Fruit fly (Drosophila melanogaster) whole organism, embryonic: ENCODE data around the gene CG15528.

Experiments
- Atf6 ChIP-seq: fragments of 200-800 bp; sonication (Bioruptor generic); IDR thresholded peaks from 2 replicates; pipeline ENCODE4 v1.3.6; 2022; ENCODE audit warnings: missing biosample characterization, missing genetic modification characterization
- CG1024 ChIP-seq: fragments of 200-800 bp; sonication (Bioruptor generic); IDR thresholded peaks from 2 replicates; pipeline ENCODE4 v1.3.6; 2022; ENCODE audit warnings: missing biosample characterization, missing genetic modification characterization
- CG10267 ChIP-seq: fragments of 200-800 bp; sonication (Bioruptor generic); optimal IDR thresholded peaks from 2 replicates; lab custom pipeline; 2018; ENCODE audit warnings: missing biosample characterization, mild to moderate bottlenecking, missing genetic modification characterization, moderate library complexity
- CG10274 ChIP-seq: fragments of 200-800 bp; sonication (Bioruptor generic); optimal IDR thresholded peaks from 3 replicates; lab custom pipeline; 2017; ENCODE audit warnings: missing biosample characterization, mild to moderate bottlenecking, missing genetic modification characterization
- CG11456 ChIP-seq: fragments of 200-800 bp; sonication (Bioruptor generic); IDR thresholded peaks from 3 replicates; pipeline ENCODE4 v1.3.6; 2022; ENCODE audit warnings: missing biosample characterization, missing genetic modification characterization
- CG12104 ChIP-seq: fragments of 200-800 bp; sonication (Bioruptor generic); optimal IDR thresholded peaks from 3 replicates; lab custom pipeline; 2016; ENCODE audit warnings: missing biosample characterization, missing genetic modification characterization
- CG12942 ChIP-seq: fragments of 200-800 bp; sonication (Bioruptor generic); optimal IDR thresholded peaks from 3 replicates; lab custom pipeline; 2016; ENCODE audit warnings: missing biosample characterization, missing genetic modification characterization
- CG14710 ChIP-seq: fragments of 200-800 bp; sonication (Bioruptor generic); optimal IDR thresholded peaks from 3 replicates; lab custom pipeline; 2019; ENCODE audit warnings: missing biosample characterization, mild to moderate bottlenecking, missing genetic modification characterization, moderate library complexity
- CG14860 ChIP-seq: fragments of 200-800 bp; sonication (Bioruptor generic); IDR thresholded peaks from 3 replicates; pipeline ENCODE4 v1.3.6; 2022; ENCODE audit warnings: missing biosample characterization, missing genetic modification characterization; ENCODE audit not compliant: partially characterized antibody
- CG15269 ChIP-seq: fragments of 200-800 bp; sonication (Bioruptor generic); optimal IDR thresholded peaks from 2 replicates; lab custom pipeline; 2018; ENCODE audit warnings: missing biosample characterization, mild to moderate bottlenecking, missing genetic modification characterization, moderate library complexity
- CG17829 ChIP-seq: fragments of 200-800 bp; optimal IDR thresholded peaks from 2 replicates; lab custom pipeline; 2019; ENCODE audit warnings: missing biosample characterization, mild to moderate bottlenecking, missing genetic modification characterization, moderate library complexity
- CG17912 ChIP-seq: fragments of 200-800 bp; sonication (Bioruptor generic); optimal IDR thresholded peaks from 2 replicates; lab custom pipeline; 2018; ENCODE audit warnings: missing biosample characterization, mild to moderate bottlenecking, missing genetic modification characterization
- CG2120 ChIP-seq: fragments of 200-800 bp; sonication (Bioruptor generic); optimal IDR thresholded peaks from 3 replicates; lab custom pipeline; 2016; ENCODE audit warnings: missing biosample characterization, missing genetic modification characterization
- CG30403 ChIP-seq: fragments of 200-800 bp; sonication (Bioruptor generic); optimal IDR thresholded peaks from 3 replicates; lab custom pipeline; 2016; ENCODE audit warnings: missing biosample characterization, missing genetic modification characterization
- CG31441 ChIP-seq: fragments of 200-800 bp; sonication (Bioruptor generic); IDR thresholded peaks from 2 replicates; pipeline ENCODE4 v1.3.6; 2022; ENCODE audit warnings: missing biosample characterization, missing genetic modification characterization
- CG32772 ChIP-seq: fragments of 200-800 bp; sonication (Bioruptor generic); IDR thresholded peaks from 2 replicates; pipeline ENCODE4 v1.3.6; 2022; ENCODE audit warnings: missing biosample characterization, missing genetic modification characterization
- CG34224 ChIP-seq: fragments of 200-800 bp; sonication (Bioruptor generic); IDR thresholded peaks from 3 replicates; pipeline ENCODE4 v1.3.6; 2022; ENCODE audit warnings: missing biosample characterization, missing genetic modification characterization; ENCODE audit not compliant: partially characterized antibody
- CG34376 ChIP-seq: fragments of 200-800 bp; sonication (Bioruptor generic); optimal IDR thresholded peaks from 2 replicates; lab custom pipeline; 2018; ENCODE audit warnings: missing biosample characterization, mild to moderate bottlenecking, missing genetic modification characterization
- CG3995 ChIP-seq: fragments of 200-800 bp; sonication (Bioruptor generic); optimal IDR thresholded peaks from 3 replicates; lab custom pipeline; 2016; ENCODE audit warnings: missing biosample characterization, missing genetic modification characterization
- CG42726 ChIP-seq: fragments of 200-800 bp; sonication (Bioruptor generic); IDR thresholded peaks from 2 replicates; pipeline ENCODE4 v1.3.6; 2022; ENCODE audit warnings: missing biosample characterization, missing genetic modification characterization; ENCODE audit not compliant: partially characterized antibody
- CG4282 ChIP-seq: fragments of 200-800 bp; sonication (Bioruptor generic); optimal IDR thresholded peaks from 2 replicates; lab custom pipeline; 2016; ENCODE audit warnings: missing biosample characterization, missing genetic modification characterization
- CG5953 ChIP-seq: fragments of 200-800 bp; sonication (Bioruptor generic); IDR thresholded peaks from 2 replicates; pipeline ENCODE4 v1.3.6; 2022; ENCODE audit warnings: missing biosample characterization, missing genetic modification characterization
- CG7987 ChIP-seq: fragments of 200-800 bp; sonication (Bioruptor generic); optimal IDR thresholded peaks from 2 replicates; lab custom pipeline; 2018; ENCODE audit warnings: missing biosample characterization, mild to moderate bottlenecking, missing genetic modification characterization, moderate library complexity
- CkIIα-i1 ChIP-seq: fragments of 200-800 bp; sonication (Bioruptor generic); IDR thresholded peaks from 2 replicates; pipeline ENCODE4 v1.3.6; 2022; ENCODE audit warnings: missing biosample characterization, missing genetic modification characterization
- Deaf1 ChIP-seq: fragments of 200-800 bp; optimal IDR thresholded peaks from 3 replicates; lab custom pipeline; 2019; ENCODE audit warnings: missing biosample characterization, mild to moderate bottlenecking, missing genetic modification characterization, moderate library complexity
- Doc3 ChIP-seq: fragments of 200-800 bp; sonication (Bioruptor generic); IDR thresholded peaks from 3 replicates; pipeline ENCODE4 v1.3.6; 2022; ENCODE audit warnings: missing biosample characterization, missing genetic modification characterization; ENCODE audit not compliant: partially characterized antibody
- Drgx ChIP-seq: fragments of 200-800 bp; sonication (Bioruptor generic); IDR thresholded peaks from 2 replicates; pipeline ENCODE4 v1.3.6; 2022; ENCODE audit warnings: missing biosample characterization, missing genetic modification characterization
- HLHmδ ChIP-seq: fragments of 200-800 bp; sonication (Bioruptor generic); optimal IDR thresholded peaks from 2 replicates; lab custom pipeline; 2018; ENCODE audit warnings: missing biosample characterization, mild to moderate bottlenecking, missing genetic modification characterization, moderate library complexity
- HmgZ ChIP-seq: fragments of 200-800 bp; sonication (Bioruptor generic); optimal IDR thresholded peaks from 2 replicates; lab custom pipeline; 2018; ENCODE audit warnings: missing biosample characterization, mild to moderate bottlenecking, missing genetic modification characterization
- Kr ChIP-seq: fragments of 200-800 bp; sonication (Bioruptor generic); optimal IDR thresholded peaks from 2 replicates; lab custom pipeline; 2017; ENCODE audit warnings: missing biosample characterization, mild to moderate bottlenecking, missing genetic modification characterization
- NFAT ChIP-seq: fragments of 200-800 bp; sonication (Bioruptor generic); IDR thresholded peaks from 2 replicates; pipeline ENCODE4 v1.3.6; 2022; ENCODE audit warnings: missing biosample characterization, missing genetic modification characterization
- Sox100B ChIP-seq: fragments of 200-800 bp; sonication (Bioruptor generic); optimal IDR thresholded peaks from 3 replicates; lab custom pipeline; 2018; ENCODE audit warnings: missing biosample characterization, mild to moderate bottlenecking, missing genetic modification characterization
- Ssrp ChIP-seq: fragments of 200-800 bp; sonication (Bioruptor generic); optimal IDR thresholded peaks from 2 replicates; lab custom pipeline; 2018; ENCODE audit warnings: missing biosample characterization, mild to moderate bottlenecking, missing genetic modification characterization, moderate library complexity
- bab2 ChIP-seq: fragments of 200-800 bp; sonication (Bioruptor generic); optimal IDR thresholded peaks from 2 replicates; lab custom pipeline; 2016; ENCODE audit warnings: missing biosample characterization, missing genetic modification characterization
- bbx ChIP-seq: fragments of 200-800 bp; sonication (Bioruptor generic); IDR thresholded peaks from 2 replicates; pipeline ENCODE4 v1.3.6; 2022; ENCODE audit warnings: missing biosample characterization, missing genetic modification characterization; ENCODE audit not compliant: partially characterized antibody
- ci ChIP-seq: fragments of 200-800 bp; sonication (Bioruptor generic); IDR thresholded peaks from 3 replicates; pipeline ENCODE4 v1.3.6; 2022; ENCODE audit warnings: missing biosample characterization, missing genetic modification characterization
- dysf ChIP-seq: fragments of 200-800 bp; sonication (Bioruptor generic); IDR thresholded peaks from 3 replicates; pipeline ENCODE4 v1.3.6; 2022; ENCODE audit warnings: missing biosample characterization, missing genetic modification characterization
- fd102C ChIP-seq: fragments of 200-800 bp; sonication (Bioruptor generic); optimal IDR thresholded peaks from 2 replicates; lab custom pipeline; 2018; ENCODE audit warnings: missing biosample characterization, mild to moderate bottlenecking, missing genetic modification characterization, moderate library complexity
- ken ChIP-seq: fragments of 200-800 bp; sonication (Bioruptor generic); IDR thresholded peaks from 3 replicates; pipeline ENCODE4 v1.3.6; 2022; ENCODE audit warnings: missing biosample characterization, missing genetic modification characterization
- lbe ChIP-seq: fragments of 200-800 bp; sonication (Bioruptor generic); optimal IDR thresholded peaks from 2 replicates; lab custom pipeline; 2016; ENCODE audit warnings: missing biosample characterization, mild to moderate bottlenecking, missing genetic modification characterization
- lilli ChIP-seq: fragments of 200-800 bp; sonication (Bioruptor generic); optimal IDR thresholded peaks from 3 replicates; lab custom pipeline; 2016; ENCODE audit warnings: missing biosample characterization, missing genetic modification characterization
- maf-S ChIP-seq: fragments of 200-800 bp; sonication (Bioruptor generic); optimal IDR thresholded peaks from 2 replicates; lab custom pipeline; 2016; ENCODE audit warnings: missing biosample characterization, missing genetic modification characterization
- prd ChIP-seq, 3 experiments: fragments of >200 bp in 2 of 3; fragments of 200-800 bp in 1 of 3; sonication (Bioruptor generic) in 1 of 3; optimal IDR thresholded peaks in 2 of 3; IDR thresholded peaks in 1 of 3; 2 replicates in 2 of 3; 3 replicates in 1 of 3; pipeline versions ENCODE4 v1.3.6 to Lab custom; 2017 to 2022; ENCODE audit warnings: missing biosample characterization in 1 of 3, missing genetic modification characterization in 1 of 3
- row ChIP-seq: fragments of 200-800 bp; sonication (Bioruptor generic); IDR thresholded peaks from 3 replicates; pipeline ENCODE4 v1.3.6; 2022; ENCODE audit warnings: missing biosample characterization, missing genetic modification characterization
- stwl ChIP-seq: fragments of 200-800 bp; sonication (Bioruptor generic); optimal IDR thresholded peaks from 3 replicates; lab custom pipeline; 2018; ENCODE audit warnings: missing biosample characterization, mild to moderate bottlenecking, missing genetic modification characterization, moderate library complexity
- trem ChIP-seq: fragments of 200-800 bp; optimal IDR thresholded peaks from 3 replicates; lab custom pipeline; 2019; ENCODE audit warnings: missing biosample characterization, mild to moderate bottlenecking, missing genetic modification characterization, moderate library complexity
- zfh2 ChIP-seq: fragments of 200-800 bp; sonication (Bioruptor generic); optimal IDR thresholded peaks from 2 replicates; lab custom pipeline; 2016; ENCODE audit warnings: missing biosample characterization, missing genetic modification characterization

Gene CG15528

dm6 chr3R:30021009-30021408 lies 30.9 kb downstream of the CG15528 start (continued):
- TF ChIP-seq CG17829 = peak; percentile 18
- TF ChIP-seq CG7987 (GFP tag; lab: Kevin White, UChicago) = no peak
- TF ChIP-seq fd102C (GFP tag; lab: Kevin White, UChicago) = no peak
- TF ChIP-seq, all 482 proteins: peak for 70

dm6 chr3R:30014977-30015514 lies 36.9 kb downstream of the CG15528 start, which contains the start of gene CG7920:
TSS of gene CG7920 (minus strand) at chr3R:30015284.
- peak; percentile 61 for TF ChIP-seq bbx (GFP tag; lab: Robert Waterston, UW)
- TF ChIP-seq CG12942 (GFP tag; lab: Kevin White, UChicago) = peak; percentile 18
- no peak for TF ChIP-seq ken (GFP tag; lab: Robert Waterston, UW)
- TF ChIP-seq zfh2 (GFP tag; lab: Kevin White, UChicago) = peak; percentile 51
- peak; percentile 81 for TF ChIP-seq CG34224
- no peak for TF ChIP-seq CG1024 (GFP tag; lab: Robert Waterston, UW)
- peak; percentile 81 for TF ChIP-seq Doc3 (GFP tag; lab: Robert Waterston, UW)
- TF ChIP-seq Kr = peak; percentile 60
- no peak for TF ChIP-seq row
- no peak for TF ChIP-seq CkIIα-i1 (GFP tag; lab: Robert Waterston, UW)
- TF ChIP-seq NFAT (GFP tag; lab: Robert Waterston, UW) = peak; percentile 12; the same call in 1 of the 2 replicates
- TF ChIP-seq Deaf1 (tag; lab: Kevin White, UChicago) = peak; percentile 27
- TF ChIP-seq CG30403 (GFP tag; lab: Kevin White, UChicago) = peak; percentile 22
- peak; percentile 16 for TF ChIP-seq CG10274
- TF ChIP-seq CG10267 (tag; lab: Kevin White, UChicago) = peak; percentile 98
- no peak for TF ChIP-seq CG4282 (GFP tag; lab: Kevin White, UChicago)
- TF ChIP-seq CG31441 (GFP tag; lab: Robert Waterston, UW) = 0 out of 2 replicates have a peak, but pooled peaks have one; percentile 8
- TF ChIP-seq CG32772 (GFP tag; lab: Robert Waterston, UW) = no peak
- TF ChIP-seq Sox100B = no peak
- TF ChIP-seq stwl (tag; lab: Kevin White, UChicago) = peak; percentile 44
- peak; percentile 77 for TF ChIP-seq CG34376
- TF ChIP-seq CG11456 (GFP tag; lab: Robert Waterston, UW) = no peak
- TF ChIP-seq lilli (GFP tag; lab: Kevin White, UChicago) = peak; percentile 22
- peak; percentile 55 for TF ChIP-seq lbe (GFP tag; lab: Kevin White, UChicago)
- peak; percentile 10 for TF ChIP-seq maf-S (GFP tag; lab: Kevin White, UChicago)
- peak; percentile 68 for TF ChIP-seq HmgZ (tag; lab: Kevin White, UChicago)
- TF ChIP-seq CG2120 = peak; percentile 54
- no peak for TF ChIP-seq Atf6
- no peak for TF ChIP-seq prd (optimal IDR thresholded peaks at IDR 0.05; lab: Kevin White, UChicago)
- TF ChIP-seq prd (GFP tag; IDR thresholded peaks at IDR 0.05; lab: Robert Waterston, UW) = no peak
- no peak for TF ChIP-seq HLHmδ (GFP tag; lab: Kevin White, UChicago)
- peak; percentile 53; the same call in 2 of the 3 replicates for TF ChIP-seq CG14860 (GFP tag; lab: Robert Waterston, UW)
- peak; percentile 48; the same call in 2 of the 3 replicates for TF ChIP-seq ci (GFP tag; lab: Robert Waterston, UW)
- TF ChIP-seq Drgx (GFP tag; lab: Robert Waterston, UW) = peak; percentile 50; the same call in 1 of the 2 replicates
- no peak for TF ChIP-seq bab2 (GFP tag; lab: Kevin White, UChicago)
- peak; percentile 10 for TF ChIP-seq CG15269 (tag; lab: Kevin White, UChicago)
- TF ChIP-seq Ssrp (tag; lab: Kevin White, UChicago) = no peak
- TF ChIP-seq CG17912 (GFP tag; lab: Kevin White, UChicago) = no peak
- peak; percentile 60 for TF ChIP-seq trem (tag; lab: Kevin White, UChicago)
- peak; percentile 16 for TF ChIP-seq CG12104 (GFP tag; lab: Kevin White, UChicago)
- TF ChIP-seq dysf (GFP tag; lab: Robert Waterston, UW) = no peak; the same call in 2 of the 3 replicates
- no peak for TF ChIP-seq CG3995 (GFP tag; lab: Kevin White, UChicago)
- TF ChIP-seq CG17829 = peak; percentile 41
- no peak for TF ChIP-seq CG5953 (GFP tag; lab: Robert Waterston, UW)
- TF ChIP-seq CG14710 (tag; lab: Kevin White, UChicago) = peak; percentile 39
- peak; percentile 46; the same call in 1 of the 2 replicates for TF ChIP-seq CG42726 (GFP tag; lab: Robert Waterston, UW)
